Fruit fly (Drosophila melanogaster): ENCODE measurements around the gene v.

- no peak for TF ChIP-seq CG10669 (GFP tag; optimal IDR thresholded peaks at IDR 0.05)
- TF ChIP-seq Hr4 (GFP tag; optimal IDR thresholded peaks at IDR 0.05), result no peak
- TF ChIP-seq CG6792 (GFP tag; optimal IDR thresholded peaks at IDR 0.05), result no peak
Observed at dm6 chrX:10912585-10912984, 11.2 kb upstream of the v start.
